Worm (Caenorhabditis elegans) whole organism, L1 larva: ENCODE data around the gene nhr-45.
A peak's percentile ranks its signal among the peaks of the same experiment; 100 is the strongest.

Experiments used
- aha-1 ChIP-seq: fragments of 150-350 bp; optimal IDR thresholded peaks from 2 replicates; lab custom pipeline; 2014; ENCODE audit warnings: missing biosample characterization, missing genetic modification characterization
- blmp-1 ChIP-seq: fragments of 150-350 bp; optimal IDR thresholded peaks from 2 replicates; lab custom pipeline; 2014; ENCODE audit warnings: missing biosample characterization, missing genetic modification characterization
- dpl-1 ChIP-seq, 3 experiments: fragments of 150-350 bp in 2 of 3; sonication (generic microtip) in 1 of 3; optimal IDR thresholded peaks; 2 replicates each; lab custom pipeline; 2014 to 2017; ENCODE audit warnings: missing biosample characterization in 3 of 3, missing genetic modification characterization in 3 of 3, missing genetic modification reagents in 3 of 3
- efl-1 ChIP-seq, 4 experiments: fragments of 150-350 bp; optimal IDR thresholded peaks in 3 of 4; peaks in 1 of 4; 1 replicate in 1 of 4; 2 replicates in 3 of 4; lab custom pipeline; 2014; ENCODE audit warnings: missing biosample characterization in 2 of 4, missing genetic modification characterization in 2 of 4, missing genetic modification reagents in 2 of 4
- egl-27 ChIP-seq, 2 experiments: fragments of 150-350 bp in 1 of 2; sonication (generic microtip); optimal IDR thresholded peaks; 3 replicates each; lab custom pipeline; 2017 to 2018; ENCODE audit warnings: missing biosample characterization in 2 of 2, missing genetic modification characterization in 2 of 2, missing genetic modification reagents in 2 of 2
- elt-2 ChIP-seq: sonication (generic microtip); optimal IDR thresholded peaks from 2 replicates; lab custom pipeline; 2016; ENCODE audit warnings: missing genetic modification characterization, mild to moderate bottlenecking, inconsistent platforms, missing compliant biosample characterization, missing genetic modification reagents
- ets-5 ChIP-seq: fragments of 200-800 bp; sonication (Bioruptor generic); IDR thresholded peaks from 2 replicates; pipeline ENCODE4 v1.3.6; 2022; ENCODE audit warnings: missing genetic modification characterization, missing compliant biosample characterization
- fkh-10 ChIP-seq: sonication (generic microtip); optimal IDR thresholded peaks from 2 replicates; lab custom pipeline; 2017; ENCODE audit warnings: missing biosample characterization, missing genetic modification reagents, missing genetic modification characterization
- grh-1 ChIP-seq: fragments of 200-800 bp; sonication (Bioruptor generic); IDR thresholded peaks from 2 replicates; pipeline ENCODE4 v1.3.6; 2022; ENCODE audit warnings: missing genetic modification reagents, missing genetic modification characterization, missing compliant biosample characterization
- hlh-17 ChIP-seq: fragments of 200-800 bp; sonication (Bioruptor generic); optimal IDR thresholded peaks from 2 replicates; lab custom pipeline; 2018; ENCODE audit warnings: missing genetic modification characterization, mild to moderate bottlenecking, missing compliant biosample characterization, moderate library complexity, borderline replicate concordance
- isw-1 ChIP-seq: fragments of 200-800 bp; sonication (Bioruptor generic); IDR thresholded peaks from 2 replicates; pipeline ENCODE4 v1.3.6; 2022; ENCODE audit warnings: missing genetic modification characterization, missing compliant biosample characterization
- jun-1 ChIP-seq: fragments of 150-350 bp; optimal IDR thresholded peaks from 2 replicates; lab custom pipeline; 2014; ENCODE audit warnings: missing biosample characterization, missing genetic modification reagents, missing genetic modification characterization
- lin-14 ChIP-seq: fragments of 200-800 bp; sonication (Bioruptor generic); optimal IDR thresholded peaks from 2 replicates; lab custom pipeline; 2018; ENCODE audit warnings: mild to moderate bottlenecking, missing genetic modification characterization, moderate library complexity, missing compliant biosample characterization
- lin-35 ChIP-seq, 2 experiments: fragments of 150-350 bp; optimal IDR thresholded peaks; 2 replicates each; lab custom pipeline; 2014; ENCODE audit warnings: missing biosample characterization in 2 of 2, missing genetic modification characterization in 2 of 2, missing genetic modification reagents in 2 of 2
- lir-3 ChIP-seq: sonication (generic microtip); optimal IDR thresholded peaks from 2 replicates; lab custom pipeline; 2016; ENCODE audit warnings: mild to moderate bottlenecking, missing genetic modification characterization, moderate library complexity, missing compliant biosample characterization; ENCODE audit not compliant: poor library complexity
- lsy-2 ChIP-seq, 2 experiments: fragments of 150-350 bp; optimal IDR thresholded peaks; 2 replicates each; lab custom pipeline; 2014; ENCODE audit warnings: missing biosample characterization in 2 of 2, missing genetic modification characterization in 2 of 2
- mdl-1 ChIP-seq, 2 experiments: fragments of 150-350 bp; optimal IDR thresholded peaks; 2 replicates each; lab custom pipeline; 2014 to 2017; ENCODE audit warnings: missing biosample characterization in 2 of 2, missing genetic modification characterization in 2 of 2, inconsistent platforms in 1 of 2
- mef-2 ChIP-seq: fragments of 150-350 bp; optimal IDR thresholded peaks from 2 replicates; lab custom pipeline; 2014; ENCODE audit warnings: missing biosample characterization, missing genetic modification characterization
- mep-1 ChIP-seq: fragments of 150-350 bp; optimal IDR thresholded peaks from 2 replicates; lab custom pipeline; 2014; ENCODE audit warnings: missing biosample characterization, missing genetic modification characterization
- nhr-20 ChIP-seq: sonication (generic microtip); optimal IDR thresholded peaks from 2 replicates; lab custom pipeline; 2016; ENCODE audit warnings: mild to moderate bottlenecking, missing genetic modification characterization, missing compliant biosample characterization
- nhr-237 ChIP-seq: fragments of 150-350 bp; optimal IDR thresholded peaks from 2 replicates; lab custom pipeline; 2014; ENCODE audit warnings: missing biosample characterization, missing genetic modification characterization
- nhr-47 ChIP-seq: sonication (generic microtip); optimal IDR thresholded peaks from 2 replicates; lab custom pipeline; 2016; ENCODE audit warnings: mild to moderate bottlenecking, missing genetic modification characterization, moderate library complexity, missing compliant biosample characterization
- nhr-71 ChIP-seq: sonication (generic microtip); optimal IDR thresholded peaks from 2 replicates; lab custom pipeline; 2016; ENCODE audit warnings: mild to moderate bottlenecking, missing genetic modification characterization, moderate library complexity, missing compliant biosample characterization
- nhr-77 ChIP-seq: fragments of 150-350 bp; optimal IDR thresholded peaks from 2 replicates; lab custom pipeline; 2014; ENCODE audit warnings: missing biosample characterization, missing genetic modification characterization
- nhr-84 ChIP-seq: sonication (generic microtip); optimal IDR thresholded peaks from 2 replicates; lab custom pipeline; 2017; ENCODE audit warnings: missing biosample characterization, missing genetic modification characterization
- nhr-90 ChIP-seq: sonication (generic microtip); optimal IDR thresholded peaks from 2 replicates; lab custom pipeline; 2016; ENCODE audit warnings: mild to moderate bottlenecking, missing genetic modification characterization, missing compliant biosample characterization; ENCODE audit not compliant: poor library complexity
- pag-3 ChIP-seq: sonication (generic microtip); optimal IDR thresholded peaks from 2 replicates; lab custom pipeline; 2017; ENCODE audit warnings: missing genetic modification characterization, mild to moderate bottlenecking, missing compliant biosample characterization, antibody characterized with exemption, borderline replicate concordance; ENCODE audit not compliant: insufficient read depth
- pax-3 ChIP-seq: fragments of 200-800 bp; sonication (Bioruptor generic); optimal IDR thresholded peaks from 2 replicates; lab custom pipeline; 2018; ENCODE audit warnings: mild to moderate bottlenecking, missing genetic modification characterization, moderate library complexity, missing compliant biosample characterization
- pqm-1 ChIP-seq: sonication (generic microtip); optimal IDR thresholded peaks from 3 replicates; lab custom pipeline; 2017; ENCODE audit warnings: missing biosample characterization, missing genetic modification characterization
- rnt-1 ChIP-seq: sonication (generic microtip); optimal IDR thresholded peaks from 2 replicates; lab custom pipeline; 2016; ENCODE audit warnings: mild to moderate bottlenecking, missing genetic modification characterization, moderate library complexity, missing compliant biosample characterization
- swsn-7 ChIP-seq: sonication (generic microtip); optimal IDR thresholded peaks from 2 replicates; lab custom pipeline; 2016; ENCODE audit warnings: missing genetic modification characterization, missing compliant biosample characterization
- tbx-2 ChIP-seq: sonication (generic microtip); optimal IDR thresholded peaks from 2 replicates; lab custom pipeline; 2016; ENCODE audit warnings: missing genetic modification characterization, missing compliant biosample characterization
- unc-86 ChIP-seq: sonication (generic microtip); optimal IDR thresholded peaks from 2 replicates; lab custom pipeline; 2016; ENCODE audit warnings: missing genetic modification characterization, missing compliant biosample characterization
- vab-15 ChIP-seq: sonication (generic microtip); optimal IDR thresholded peaks from 2 replicates; lab custom pipeline; 2017; ENCODE audit warnings: missing genotype, mild to moderate bottlenecking, missing genetic modification characterization, missing compliant biosample characterization
- ztf-11 ChIP-seq, 2 experiments: sonication (generic microtip); optimal IDR thresholded peaks; 2 replicates each; lab custom pipeline; 2016 to 2017; ENCODE audit warnings: missing genetic modification characterization in 2 of 2, missing biosample characterization in 1 of 2, missing compliant biosample characterization in 1 of 2

Gene nhr-45

ce11 chrX:4699411-4700050 is 39.4 kb upstream of the nhr-45 start, which contains the start of gene hyl-2 (continued):
- TF ChIP-seq lsy-2 (tag; optimal IDR thresholded peaks at IDR 0.05; lab: Kevin White, UChicago) (peak in 1 of 2 experiments; percentile 71), ets-5 (GFP tag; lab: Robert Waterston, UW) (no peak), pax-3 (tag; lab: Kevin White, UChicago) (no peak), nhr-47 (tag; lab: Kevin White, UChicago) (peak; percentile 37), nhr-71 (tag; lab: Kevin White, UChicago) (peak; percentile 57), lin-35 (GFP tag; optimal IDR thresholded peaks at IDR 0.05; lab: Kevin White, UChicago) (peak in 1 of 2 experiments; percentile 33), unc-86 (tag; lab: Kevin White, UChicago) (no peak), pqm-1 (no peak), mep-1 (tag; lab: Kevin White, UChicago) (peak; percentile 44), isw-1 (no peak), vab-15 (tag; lab: Kevin White, UChicago) (no peak), grh-1 (GFP tag; lab: Robert Waterston, UW) (no peak), jun-1 (no peak), mef-2 (tag; lab: Kevin White, UChicago) (no peak), nhr-237 (no peak), mdl-1 (tag; optimal IDR thresholded peaks at IDR 0.05; lab: Kevin White, UChicago) (peak in 1 of 2 experiments; percentile 57)

- TF ChIP-seq lsy-2 (tag; optimal IDR thresholded peaks at IDR 0.05; lab: Kevin White, UChicago) (no peak), fkh-10 (GFP tag; lab: Kevin White, UChicago) (no peak), ztf-11 (tag; optimal IDR thresholded peaks at IDR 0.05; lab: Kevin White, UChicago) (no peak), egl-27 (tag; optimal IDR thresholded peaks at IDR 0.05; lab: Kevin White, UChicago) (no peak), nhr-90 (tag; lab: Kevin White, UChicago) (peak; percentile 21), lir-3 (tag; lab: Kevin White, UChicago) (no peak), rnt-1 (tag; lab: Kevin White, UChicago) (no peak), nhr-47 (tag; lab: Kevin White, UChicago) (no peak), nhr-20 (tag; lab: Kevin White, UChicago) (peak; percentile 11), efl-1 (optimal IDR thresholded peaks at IDR 0.05; lab: Kevin White, UChicago) (no peak), efl-1 (GFP tag; optimal IDR thresholded peaks at IDR 0.05 in 1 of 2; lab: Kevin White, UChicago) (no peak), unc-86 (tag; lab: Kevin White, UChicago) (no peak), tbx-2 (tag; lab: Kevin White, UChicago) (no peak), hlh-17 (no peak), pag-3 (tag; lab: Kevin White, UChicago) (no peak), aha-1 (tag; lab: Kevin White, UChicago) (no peak), elt-2 (tag; lab: Kevin White, UChicago) (peak; percentile 82), nhr-77 (tag; lab: Kevin White, UChicago) (no peak), dpl-1 (GFP tag; optimal IDR thresholded peaks at IDR 0.05; lab: Kevin White, UChicago) (no peak), nhr-84 (tag; lab: Kevin White, UChicago) (no peak)
- TF ChIP-seq, all 84 proteins: peak for 3
These were observed 38.2 kb upstream of the nhr-45 start for ce11 chrX:4698271-4698670.

- peak; percentile 66 for TF ChIP-seq blmp-1 (tag; lab: Kevin White, UChicago)
- no peak for TF ChIP-seq swsn-7 (tag; lab: Kevin White, UChicago)
- TF ChIP-seq efl-1 (optimal IDR thresholded peaks at IDR 0.05; lab: Kevin White, UChicago) = no peak
- no peak for TF ChIP-seq efl-1 (GFP tag; optimal IDR thresholded peaks at IDR 0.05 in 1 of 2; lab: Kevin White, UChicago)
- peak; percentile 21 for TF ChIP-seq lin-14 (GFP tag; lab: Kevin White, UChicago)
- TF ChIP-seq lsy-2 (tag; optimal IDR thresholded peaks at IDR 0.05; lab: Kevin White, UChicago) = no peak
These were observed 34.7 kb upstream of the nhr-45 start for ce11 chrX:4694611-4695370.
